Worm (Caenorhabditis elegans) whole organism, L4 larva: ENCODE measurements around the gene melo-3.

Experiments
- R02D3.7 ChIP-seq: fragments of 150-350 bp; sonication (generic microtip); optimal IDR thresholded peaks from 3 replicates; lab custom pipeline; 2014; ENCODE audit warnings: missing biosample characterization, missing genetic modification characterization
- T26A8.4 ChIP-seq: fragments of 200-800 bp; sonication (Bioruptor generic); IDR thresholded peaks from 2 replicates; pipeline ENCODE4 v1.3.6; 2022; ENCODE audit warnings: missing genetic modification characterization, missing compliant biosample characterization
- Y75B8A.6 ChIP-seq: fragments of 200-800 bp; sonication (Bioruptor generic); IDR thresholded peaks from 2 replicates; pipeline ENCODE4 v1.3.6; 2022; ENCODE audit warnings: missing genetic modification reagents, missing genetic modification characterization, missing compliant biosample characterization
- ZK546.5 ChIP-seq, 2 experiments: sonication (generic microtip); optimal IDR thresholded peaks; 2 replicates each; lab custom pipeline; 2017; ENCODE audit warnings: missing biosample characterization in 2 of 2, missing genetic modification characterization in 2 of 2
- ama-1 ChIP-seq: fragments of 150-350 bp; optimal IDR thresholded peaks from 2 replicates; lab custom pipeline; 2014; ENCODE audit warnings: inconsistent platforms, mixed read lengths
- ces-1 ChIP-seq: fragments of 150-350 bp; sonication (generic microtip); optimal IDR thresholded peaks from 4 replicates; lab custom pipeline; 2014; ENCODE audit warnings: missing biosample characterization, missing genetic modification reagents, missing genetic modification characterization
- cey-2 ChIP-seq: sonication (generic microtip); optimal IDR thresholded peaks from 3 replicates; lab custom pipeline; 2017; ENCODE audit warnings: missing genetic modification characterization, mild to moderate bottlenecking, missing compliant biosample characterization, antibody characterized with exemption, borderline replicate concordance; ENCODE audit not compliant: insufficient read depth
- daf-16 ChIP-seq, 3 experiments: sonication (generic microtip); optimal IDR thresholded peaks; 2 replicates each; lab custom pipeline; 2016 to 2017; ENCODE audit warnings: missing genetic modification characterization in 3 of 3, missing genetic modification reagents in 3 of 3, mild to moderate bottlenecking in 2 of 3, missing compliant biosample characterization in 2 of 3, missing biosample characterization in 1 of 3, moderate library complexity in 1 of 3
- daf-19 ChIP-seq: fragments of 200-800 bp; sonication (Bioruptor generic); conservative IDR thresholded peaks from 2 replicates; pipeline ENCODE4 v1.3.6; 2022; ENCODE audit warnings: missing genetic modification characterization, missing compliant biosample characterization
- dmd-6 ChIP-seq: fragments of 200-800 bp; sonication (Bioruptor generic); IDR thresholded peaks from 2 replicates; pipeline ENCODE4 v1.3.6; 2022; ENCODE audit warnings: missing genetic modification reagents, missing genetic modification characterization, missing compliant biosample characterization
- dmd-8 ChIP-seq: fragments of 200-800 bp; sonication (Bioruptor generic); IDR thresholded peaks from 2 replicates; pipeline ENCODE4 v1.3.6; 2022; ENCODE audit warnings: missing genetic modification characterization, missing compliant biosample characterization
- dpl-1 ChIP-seq: fragments of 150-350 bp; optimal IDR thresholded peaks from 2 replicates; lab custom pipeline; 2014; ENCODE audit warnings: missing biosample characterization, missing genetic modification reagents, missing genetic modification characterization
- duxl-1 ChIP-seq: sonication (generic microtip); optimal IDR thresholded peaks from 2 replicates; lab custom pipeline; 2016; ENCODE audit warnings: mild to moderate bottlenecking, missing genetic modification characterization, moderate library complexity, missing compliant biosample characterization; ENCODE audit not compliant: poor library complexity
- egl-27 ChIP-seq: sonication (generic microtip); optimal IDR thresholded peaks from 3 replicates; lab custom pipeline; 2017; ENCODE audit warnings: missing biosample characterization, missing genetic modification reagents, missing genetic modification characterization
- gei-8 ChIP-seq: fragments of 200-800 bp; sonication (Bioruptor generic); optimal IDR thresholded peaks from 2 replicates; lab custom pipeline; 2018; ENCODE audit warnings: mild to moderate bottlenecking, missing genetic modification characterization, missing compliant biosample characterization
- hlh-11 ChIP-seq: fragments of 200-800 bp; sonication (Bioruptor generic); optimal IDR thresholded peaks from 2 replicates; lab custom pipeline; 2018; ENCODE audit warnings: mild to moderate bottlenecking, missing genetic modification characterization, missing compliant biosample characterization
- hlh-30 ChIP-seq: sonication (generic microtip); optimal IDR thresholded peaks from 2 replicates; lab custom pipeline; 2017; ENCODE audit warnings: antibody characterized with exemption, mild to moderate bottlenecking, missing genetic modification characterization, missing compliant biosample characterization; ENCODE audit not compliant: insufficient read depth
- lim-7 ChIP-seq: fragments of 200-800 bp; sonication (Bioruptor generic); IDR thresholded peaks from 2 replicates; pipeline ENCODE4 v1.3.6; 2022; ENCODE audit warnings: missing genetic modification characterization, missing compliant biosample characterization
- lin-29 ChIP-seq: fragments of 200-800 bp; sonication (Bioruptor generic); IDR thresholded peaks from 2 replicates; pipeline ENCODE4 v1.3.6; 2022; ENCODE audit warnings: missing genetic modification reagents, missing genetic modification characterization, missing compliant biosample characterization
- mes-2 ChIP-seq: sonication (generic microtip); optimal IDR thresholded peaks from 2 replicates; lab custom pipeline; 2016; ENCODE audit warnings: missing genotype, mild to moderate bottlenecking, missing genetic modification characterization, missing compliant biosample characterization; ENCODE audit not compliant: poor library complexity, severe bottlenecking
- nhr-10 ChIP-seq: fragments of 150-350 bp; optimal IDR thresholded peaks from 2 replicates; lab custom pipeline; 2014; ENCODE audit warnings: missing biosample characterization, missing genetic modification characterization
- nhr-102 ChIP-seq: sonication (generic microtip); optimal IDR thresholded peaks from 2 replicates; lab custom pipeline; 2016; ENCODE audit warnings: mild to moderate bottlenecking, missing genetic modification characterization, moderate library complexity, missing compliant biosample characterization
- nhr-237 ChIP-seq: sonication (generic microtip); optimal IDR thresholded peaks from 2 replicates; lab custom pipeline; 2017; ENCODE audit warnings: missing biosample characterization, missing genetic modification characterization
- nhr-77 ChIP-seq: fragments of 150-350 bp; optimal IDR thresholded peaks from 2 replicates; lab custom pipeline; 2014; ENCODE audit warnings: missing biosample characterization, missing genetic modification characterization
- pha-4 ChIP-seq, 2 experiments: fragments of 150-350 bp in 1 of 2; fragments of 200-800 bp in 1 of 2; sonication (Bioruptor generic) in 1 of 2; IDR thresholded peaks in 1 of 2; optimal IDR thresholded peaks in 1 of 2; 2 replicates each; pipeline versions ENCODE4 v1.3.6 to Lab custom; 2014 to 2022; ENCODE audit warnings: missing genetic modification characterization in 2 of 2, missing genetic modification reagents in 2 of 2, missing biosample characterization in 1 of 2, missing compliant biosample characterization in 1 of 2
- rbr-2 ChIP-seq: sonication (generic microtip); optimal IDR thresholded peaks from 2 replicates; lab custom pipeline; 2016; ENCODE audit warnings: missing genotype, missing genetic modification characterization, missing compliant biosample characterization
- skn-1 ChIP-seq: fragments of 150-350 bp; optimal IDR thresholded peaks from 2 replicates; lab custom pipeline; 2014; ENCODE audit warnings: missing biosample characterization, missing genetic modification characterization
- snpc-1.2 ChIP-seq: fragments of 200-800 bp; sonication (Bioruptor generic); IDR thresholded peaks from 2 replicates; pipeline ENCODE4 v1.3.6; 2022; ENCODE audit warnings: missing genetic modification reagents, missing genetic modification characterization, missing compliant biosample characterization
- snpc-4 ChIP-seq: fragments of 150-350 bp; optimal IDR thresholded peaks from 2 replicates; lab custom pipeline; 2014; ENCODE audit warnings: missing biosample characterization, missing genetic modification characterization
- spr-1 ChIP-seq: sonication (generic microtip); optimal IDR thresholded peaks from 2 replicates; lab custom pipeline; 2016; ENCODE audit warnings: mild to moderate bottlenecking, missing genetic modification characterization, missing compliant biosample characterization
- tag-97 ChIP-seq: fragments of 200-800 bp; sonication (Bioruptor generic); IDR thresholded peaks from 2 replicates; pipeline ENCODE4 v1.3.6; 2022; ENCODE audit warnings: missing genetic modification characterization, missing compliant biosample characterization
- tra-1 ChIP-seq: fragments of 200-800 bp; sonication (Bioruptor generic); IDR thresholded peaks from 2 replicates; pipeline ENCODE4 v1.3.6; 2022; ENCODE audit warnings: missing genetic modification reagents, missing genetic modification characterization, missing compliant biosample characterization
- unc-62 ChIP-seq, 3 experiments: fragments of 150-350 bp in 1 of 3; sonication (generic microtip); optimal IDR thresholded peaks in 2 of 3; peaks in 1 of 3; 1 replicate in 1 of 3; 2 replicates in 2 of 3; lab custom pipeline; 2014 to 2017; ENCODE audit warnings: missing biosample characterization in 3 of 3, missing genetic modification characterization in 3 of 3, missing genetic modification reagents in 3 of 3, missing genotype in 1 of 3
- vab-7 ChIP-seq: fragments of 200-800 bp; sonication (Bioruptor generic); IDR thresholded peaks from 2 replicates; pipeline ENCODE4 v1.3.6; 2022; ENCODE audit warnings: missing genetic modification reagents, missing genetic modification characterization, missing compliant biosample characterization
- zag-1 ChIP-seq: fragments of 150-350 bp; optimal IDR thresholded peaks from 2 replicates; lab custom pipeline; 2014; ENCODE audit warnings: missing biosample characterization, missing genetic modification characterization
- ztf-11 ChIP-seq: fragments of 150-350 bp; optimal IDR thresholded peaks from 2 replicates; lab custom pipeline; 2014; ENCODE audit warnings: missing biosample characterization, missing genetic modification characterization

Gene melo-3

DNA sequence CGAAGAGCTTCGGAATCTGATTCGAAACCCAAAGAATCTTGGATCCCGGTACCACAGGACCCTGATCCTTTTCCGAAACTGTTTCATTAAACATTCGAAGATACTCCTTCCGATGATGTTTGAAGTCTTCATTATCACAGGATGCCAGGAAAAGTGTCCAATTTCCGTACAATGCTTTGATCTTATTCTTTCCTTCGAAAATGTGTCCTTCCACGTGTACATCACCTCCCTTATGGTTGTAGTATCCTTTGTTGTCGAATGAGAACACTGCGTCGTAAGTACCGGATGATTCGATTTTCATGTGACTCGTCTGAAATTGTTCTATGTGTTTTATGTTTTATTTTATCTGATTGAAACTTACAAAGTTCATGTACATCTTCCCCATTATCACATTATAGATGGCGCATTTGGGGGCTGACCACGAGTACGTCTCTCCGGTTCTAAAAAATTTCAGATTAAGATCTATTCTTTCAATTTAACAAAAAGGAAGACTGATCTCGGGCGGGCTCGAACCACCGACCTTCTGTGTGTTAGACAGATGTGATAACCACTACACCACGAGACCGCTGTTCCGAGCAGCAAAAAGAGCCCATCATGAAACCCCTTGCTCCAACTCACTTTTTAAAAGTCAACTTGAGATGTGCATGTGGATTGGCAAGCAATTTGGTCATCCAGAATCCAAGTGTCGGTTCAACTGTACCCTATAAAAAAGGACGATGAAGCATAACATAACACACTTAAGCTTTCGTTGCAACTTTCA is 23.9 kb downstream of the melo-3 start (continued):
- no peak for TF ChIP-seq snpc-4 (tag; lab: Kevin White, UChicago)
- TF ChIP-seq snpc-1.2 (GFP tag; lab: Robert Waterston, UW) = 0 out of 2 replicates have a peak, but pooled peaks have one; percentile 43
- TF ChIP-seq ZK546.5 (tag; optimal IDR thresholded peaks at IDR 0.05; lab: Kevin White, UChicago) = no peak
- peak; percentile 26 for TF ChIP-seq mes-2
- no peak for TF ChIP-seq daf-19 (GFP tag; lab: Robert Waterston, UW)
- no peak for TF ChIP-seq zag-1 (tag; lab: Kevin White, UChicago)
- TF ChIP-seq unc-62 (GFP tag; optimal IDR thresholded peaks at IDR 0.05 in 1 of 2; lab: Kevin White, UChicago) = peak in 1 of 2 experiments; percentile 60
- no peak for TF ChIP-seq unc-62 (tag; optimal IDR thresholded peaks at IDR 0.05; lab: Kevin White, UChicago)
- peak; percentile 16 for TF ChIP-seq hlh-11 (tag; lab: Kevin White, UChicago)
- no peak for TF ChIP-seq ztf-11
- TF ChIP-seq daf-16 (GFP tag; optimal IDR thresholded peaks at IDR 0.05; lab: Kevin White, UChicago) = no peak
- TF ChIP-seq daf-16 (tag; optimal IDR thresholded peaks at IDR 0.05; lab: Kevin White, UChicago) = no peak
- peak; percentile 46 for TF ChIP-seq gei-8 (GFP tag; lab: Kevin White, UChicago)
- no peak for TF ChIP-seq R02D3.7 (tag; lab: Kevin White, UChicago)
- TF ChIP-seq vab-7 (GFP tag; lab: Robert Waterston, UW) = peak; percentile 60
- 0 out of 2 replicates have a peak, but pooled peaks have one; percentile 15 for TF ChIP-seq lim-7 (GFP tag; lab: Robert Waterston, UW)
- TF ChIP-seq duxl-1 = no peak
- no peak for TF ChIP-seq dpl-1 (GFP tag; lab: Kevin White, UChicago)
- peak; percentile 21 for TF ChIP-seq spr-1 (tag; lab: Kevin White, UChicago)
- 0 out of 2 replicates have a peak, but pooled peaks have one; percentile 33 for TF ChIP-seq pha-4 (GFP tag; IDR thresholded peaks at IDR 0.05; lab: Robert Waterston, UW)
- TF ChIP-seq pha-4 (tag; optimal IDR thresholded peaks at IDR 0.05; lab: Kevin White, UChicago) = no peak
- TF ChIP-seq nhr-237 (tag; lab: Kevin White, UChicago) = no peak
- no peak for TF ChIP-seq nhr-10 (tag; lab: Kevin White, UChicago)
- no peak for TF ChIP-seq tag-97 (GFP tag; lab: Robert Waterston, UW)
- TF ChIP-seq ces-1 (GFP tag; lab: Kevin White, UChicago) = no peak
- no peak for TF ChIP-seq nhr-77 (tag; lab: Kevin White, UChicago)
- TF ChIP-seq dmd-8 (GFP tag; lab: Robert Waterston, UW) = peak; percentile 41; the same call in 1 of the 2 replicates
- no peak for TF ChIP-seq tra-1 (GFP tag; lab: Robert Waterston, UW)
- TF ChIP-seq cey-2 = no peak
- no peak for TF ChIP-seq rbr-2 (tag; lab: Kevin White, UChicago)
- TF ChIP-seq T26A8.4 (GFP tag; lab: Robert Waterston, UW) = peak; percentile 40; the same call in 1 of the 2 replicates
- TF ChIP-seq hlh-30 (tag; lab: Kevin White, UChicago) = peak; percentile 29
- no peak for TF ChIP-seq nhr-102 (tag; lab: Kevin White, UChicago)
- no peak for TF ChIP-seq skn-1 (tag; lab: Kevin White, UChicago)
- no peak for TF ChIP-seq egl-27 (tag; lab: Kevin White, UChicago)
- TF ChIP-seq dmd-6 (GFP tag; lab: Robert Waterston, UW) = no peak; the same call in 1 of the 2 replicates
- TF ChIP-seq Y75B8A.6 = no peak

DNA sequence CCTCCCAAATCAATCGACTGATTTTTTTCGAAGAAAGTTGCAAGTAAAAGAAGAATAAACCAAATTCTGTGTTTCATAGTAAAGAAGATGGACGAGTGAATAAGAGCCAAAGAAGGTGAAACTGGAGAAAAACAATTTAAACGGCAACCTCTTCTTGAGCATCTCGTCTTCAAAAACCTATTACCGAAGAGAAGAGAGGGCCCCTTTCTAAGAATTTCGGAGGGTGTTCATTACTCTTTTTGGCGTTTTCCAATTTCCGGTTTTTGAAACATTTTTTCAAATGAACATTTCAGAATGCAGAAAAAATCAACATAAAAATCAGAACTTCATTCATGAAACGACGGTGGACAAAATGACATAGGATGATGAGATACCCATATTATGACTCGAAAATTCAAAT is 25.1 kb downstream of the melo-3 start, which contains the start of gene nmr-2:
TSS of gene nmr-2 (minus strand) at position 101 of the 400 bp plus-strand sequence.
- TF ChIP-seq nhr-102 (tag; lab: Kevin White, UChicago) (no peak), hlh-30 (tag; lab: Kevin White, UChicago) (no peak), ama-1 (peak; percentile 42), daf-19 (GFP tag; lab: Robert Waterston, UW) (no peak), lin-29 (GFP tag; lab: Robert Waterston, UW) (no peak)
